Fruit fly (Drosophila melanogaster): ENCODE results near the gene Wdr81.

Gene Wdr81

dm6 chr2L:11970853-11971397 is 49.8 kb downstream of the Wdr81 start (continued):
- TF ChIP-seq nom (GFP tag; optimal IDR thresholded peaks at IDR 0.05) (peak; percentile 27), CG33557 (GFP tag; optimal IDR thresholded peaks at IDR 0.05) (no peak), Bgb (GFP tag; IDR thresholded peaks at IDR 0.05; ENCODE audit: partially characterized antibody) (peak; percentile 64), CG6654 (GFP tag; optimal IDR thresholded peaks at IDR 0.05) (no peak), yki (optimal IDR thresholded peaks at IDR 0.05) (peak; percentile 49), vvl (GFP tag; IDR thresholded peaks at IDR 0.05) (peak; percentile 56; the same call in 1 of the 2 replicates), CG14050 (GFP tag; IDR thresholded peaks at IDR 0.05) (no peak), CG10209 (GFP tag; optimal IDR thresholded peaks at IDR 0.05) (no peak), CG6175 (GFP tag; IDR thresholded peaks at IDR 0.05) (0 out of 3 replicates have a peak, but pooled peaks have one; percentile 56), sqz (GFP tag; optimal IDR thresholded peaks at IDR 0.05) (no peak), phol (tag; optimal IDR thresholded peaks at IDR 0.05) (no peak), CG3847 (GFP tag; IDR thresholded peaks at IDR 0.05) (no peak), CG17359 (tag; optimal IDR thresholded peaks at IDR 0.05) (peak; percentile 3), stc (GFP tag; IDR thresholded peaks at IDR 0.05) (peak; percentile 40; the same call in 1 of the 2 replicates), ind (GFP tag; optimal IDR thresholded peaks at IDR 0.05) (no peak), Meics (GFP tag; optimal IDR thresholded peaks at IDR 0.05) (peak; percentile 17), Sin3A (optimal IDR thresholded peaks at IDR 0.05) (no peak), sob (GFP tag; IDR thresholded peaks at IDR 0.05) (peak; percentile 35; the same call in 1 of the 2 replicates), ase (GFP tag; IDR thresholded peaks at IDR 0.05) (0 out of 3 replicates have a peak, but pooled peaks have one; percentile 40), Kr (GFP tag; optimal IDR thresholded peaks at IDR 0.05) (peak; percentile 17), CG3281 (GFP tag; optimal IDR thresholded peaks at IDR 0.05) (peak; percentile 28), sr (GFP tag; IDR thresholded peaks at IDR 0.05) (no peak), CkIIα-i1 (GFP tag; IDR thresholded peaks at IDR 0.05) (no peak), NC2β (GFP tag; optimal IDR thresholded peaks at IDR 0.05) (peak; percentile 22), CG8765 (GFP tag; IDR thresholded peaks at IDR 0.05) (no peak), gem (tag; optimal IDR thresholded peaks at IDR 0.05) (no peak), HHEX (GFP tag; optimal IDR thresholded peaks at IDR 0.05) (peak; percentile 23), CG9609 (GFP tag; optimal IDR thresholded peaks at IDR 0.05) (no peak), eve (GFP tag; optimal IDR thresholded peaks at IDR 0.05) (no peak), pb (GFP tag; optimal IDR thresholded peaks at IDR 0.05) (peak; percentile 59), en (GFP tag; optimal IDR thresholded peaks at IDR 0.05) (no peak), so (GFP tag; IDR thresholded peaks at IDR 0.05) (no peak), HmgD (GFP tag; optimal IDR thresholded peaks at IDR 0.05) (peak; percentile 41), CG7745 (tag; optimal IDR thresholded peaks at IDR 0.05) (no peak), CG18599 (GFP tag; optimal IDR thresholded peaks at IDR 0.05) (peak; percentile 40), GATAe (GFP tag; conservative IDR thresholded peaks at IDR 0.05) (peak; percentile 54; the same call in 1 of the 2 replicates), kay (GFP tag; optimal IDR thresholded peaks at IDR 0.05) (peak; percentile 45), CG1792 (GFP tag; optimal IDR thresholded peaks at IDR 0.05) (no peak), crc (GFP tag; optimal IDR thresholded peaks at IDR 0.05) (no peak), CG5953 (GFP tag; IDR thresholded peaks at IDR 0.05) (0 out of 2 replicates have a peak, but pooled peaks have one; percentile 52), vfl (GFP tag; optimal IDR thresholded peaks at IDR 0.05) (no peak), bigmax (GFP tag; optimal IDR thresholded peaks at IDR 0.05) (no peak), knrl (GFP tag; IDR thresholded peaks at IDR 0.05; ENCODE audit: partially characterized antibody) (peak; percentile 43; the same call in 1 of the 3 replicates), Dad (GFP tag; optimal IDR thresholded peaks at IDR 0.05) (no peak), ERR (GFP tag; optimal IDR thresholded peaks at IDR 0.05) (no peak), bbx (GFP tag; IDR thresholded peaks at IDR 0.05; ENCODE audit: partially characterized antibody) (peak; percentile 57), gt (GFP tag; IDR thresholded peaks at IDR 0.05) (no peak), oc (tag; optimal IDR thresholded peaks at IDR 0.05) (peak; percentile 72), BEAF-32 (GFP tag; optimal IDR thresholded peaks at IDR 0.05) (no peak), CG7357 (GFP tag; IDR thresholded peaks at IDR 0.05) (no peak), ap (GFP tag; IDR thresholded peaks at IDR 0.05) (no peak)
